Fruit fly (Drosophila melanogaster): ENCODE results near the gene CG15525.

CG15525 gene

dm6 chr3R:30021559-30022451, 24.3 kb upstream of the CG15525 start, which contains the start of gene Mgat2 (continued):
- TF ChIP-seq nerfin-1 (tag; optimal IDR thresholded peaks at IDR 0.05) (peak; percentile 84), eyg (GFP tag; optimal IDR thresholded peaks at IDR 0.05) (peak; percentile 35), zf30C (GFP tag; optimal IDR thresholded peaks at IDR 0.05) (no peak), fd64A (GFP tag; optimal IDR thresholded peaks at IDR 0.05) (peak; percentile 67), ATbp (GFP tag; optimal IDR thresholded peaks at IDR 0.05) (peak; percentile 1), CG10959 (GFP tag; IDR thresholded peaks at IDR 0.05) (no peak), Hmr (GFP tag; optimal IDR thresholded peaks at IDR 0.05) (peak; percentile 31), vnd (GFP tag; IDR thresholded peaks at IDR 0.05; ENCODE audit: partially characterized antibody) (peak; percentile 77), CG11398 (GFP tag; optimal IDR thresholded peaks at IDR 0.05) (peak; percentile 31), onecut (GFP tag; IDR thresholded peaks at IDR 0.05) (peak; percentile 94), lov (optimal IDR thresholded peaks at IDR 0.05) (no peak), lov (GFP tag; IDR thresholded peaks at IDR 0.05) (0 out of 3 replicates have a peak, but pooled peaks have one; percentile 29), hb (GFP tag; IDR thresholded peaks at IDR 0.05; ENCODE audit: partially characterized antibody) (peak; percentile 75), unc-4 (GFP tag; IDR thresholded peaks at IDR 0.05; ENCODE audit: partially characterized antibody) (peak; percentile 91), D19A (tag; optimal IDR thresholded peaks at IDR 0.05) (no peak), tin (GFP tag; optimal IDR thresholded peaks at IDR 0.05) (no peak), Atf6 (GFP tag; IDR thresholded peaks at IDR 0.05) (peak; percentile 55; the same call in 1 of the 2 replicates), repo (GFP tag; optimal IDR thresholded peaks at IDR 0.05) (no peak), CG18476 (GFP tag; optimal IDR thresholded peaks at IDR 0.05) (no peak), chif (GFP tag; optimal IDR thresholded peaks at IDR 0.05) (peak in 1 of 2 experiments; percentile 7), gcm2 (GFP tag; optimal IDR thresholded peaks at IDR 0.05) (peak; percentile 32), Side (GFP tag; optimal IDR thresholded peaks at IDR 0.05) (peak; percentile 63), Eip74EF (GFP tag; optimal IDR thresholded peaks at IDR 0.05) (peak in 1 of 2 experiments; percentile 61), ssp (GFP tag; IDR thresholded peaks at IDR 0.05) (no peak), Med (GFP tag) (peak; percentile 89), hkb (optimal IDR thresholded peaks at IDR 0.05) (no peak), hkb (GFP tag; IDR thresholded peaks at IDR 0.05) (peak; percentile 60; the same call in 1 of the 2 replicates), CG7786 (GFP tag; optimal IDR thresholded peaks at IDR 0.05) (no peak), inv (GFP tag; IDR thresholded peaks at IDR 0.05; ENCODE audit: partially characterized antibody) (peak; percentile 74), ara (GFP tag; IDR thresholded peaks at IDR 0.05) (0 out of 2 replicates have a peak, but pooled peaks have one; percentile 29), CG33557 (GFP tag; optimal IDR thresholded peaks at IDR 0.05) (peak; percentile 85), Dad (GFP tag; optimal IDR thresholded peaks at IDR 0.05) (no peak), Atf-2 (GFP tag; optimal IDR thresholded peaks at IDR 0.05) (no peak), sens-2 (GFP tag; IDR thresholded peaks at IDR 0.05) (peak; percentile 39; the same call in 1 of the 2 replicates), CG18011 (GFP tag; optimal IDR thresholded peaks at IDR 0.05) (no peak), CG34376 (GFP tag; optimal IDR thresholded peaks at IDR 0.05) (peak; percentile 84), CG30020 (tag; optimal IDR thresholded peaks at IDR 0.05) (no peak), Fer1 (GFP tag; optimal IDR thresholded peaks at IDR 0.05) (peak; percentile 74), Camta (GFP tag; optimal IDR thresholded peaks at IDR 0.05) (no peak), ems (GFP tag; optimal IDR thresholded peaks at IDR 0.05) (peak; percentile 11), sug (tag; optimal IDR thresholded peaks at IDR 0.05) (peak; percentile 55), Nf-YB (GFP tag; optimal IDR thresholded peaks at IDR 0.05) (peak; percentile 57), CG13287 (GFP tag; IDR thresholded peaks at IDR 0.05; ENCODE audit: partially characterized antibody) (peak; percentile 93), CG2712 (tag; optimal IDR thresholded peaks at IDR 0.05) (peak; percentile 61), CG6683 (GFP tag; optimal IDR thresholded peaks at IDR 0.05) (peak; percentile 10), tna (GFP tag; IDR thresholded peaks at IDR 0.05; ENCODE audit: partially characterized antibody) (peak; percentile 72; the same call in 1 of the 2 replicates), gcm (GFP tag; optimal IDR thresholded peaks at IDR 0.05) (peak; percentile 97), rib (GFP tag; IDR thresholded peaks at IDR 0.05) (peak; percentile 62; the same call in 1 of the 2 replicates)
